Worm (Caenorhabditis elegans) whole organism, L1 larva: ENCODE measurements around the gene F13D11.4.
A peak's percentile ranks its signal among the peaks of the same experiment; 100 is the strongest.

ENCODE experiments used
- elt-3 ChIP-seq, 6 experiments: fragments of 150-350 bp in 1 of 6; sonication (generic microtip); optimal IDR thresholded peaks; 2 replicates each; lab custom pipeline; 2017 to 2018; ENCODE audit warnings: missing biosample characterization in 6 of 6, missing genetic modification characterization in 6 of 6, inconsistent platforms in 1 of 6
- lin-15B ChIP-seq: fragments of 150-350 bp; sonication (generic microtip); optimal IDR thresholded peaks from 3 replicates; lab custom pipeline; 2014; ENCODE audit warnings: missing biosample characterization, missing genetic modification characterization
- lin-39 ChIP-seq: fragments of 150-350 bp; optimal IDR thresholded peaks from 2 replicates; lab custom pipeline; 2014; ENCODE audit warnings: missing biosample characterization, missing genetic modification reagents, missing genetic modification characterization
- nhr-11 ChIP-seq: fragments of 150-350 bp; optimal IDR thresholded peaks from 2 replicates; lab custom pipeline; 2014; ENCODE audit warnings: missing biosample characterization, missing genetic modification characterization

DNA sequence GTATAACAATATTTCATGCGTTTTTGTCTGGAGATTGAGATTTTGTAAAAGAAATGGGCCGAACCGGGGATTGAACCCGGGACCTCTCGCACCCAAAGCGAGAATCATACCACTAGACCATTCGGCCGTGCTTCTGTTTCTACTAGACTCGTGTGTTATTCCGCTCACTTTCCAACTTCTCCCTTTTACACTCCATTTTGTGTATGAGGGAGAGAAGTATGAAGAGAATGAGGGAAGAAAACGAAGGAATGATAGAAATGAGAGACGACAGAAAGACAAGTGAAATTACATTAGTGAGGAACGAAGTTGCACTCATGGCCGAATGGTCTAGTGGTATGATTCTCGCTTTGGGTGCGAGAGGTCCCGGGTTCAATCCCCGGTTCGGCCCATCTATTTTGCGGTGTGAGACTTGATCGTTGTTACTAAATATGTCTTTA, 33.4 kb downstream of the F13D11.4 start:
- TF ChIP-seq elt-3 (tag; optimal IDR thresholded peaks at IDR 0.05; lab: Kevin White, UChicago): peak in 3 of 6 experiments; percentile 33 to 87 (median 80)
- no peak for TF ChIP-seq nhr-11 (tag; lab: Kevin White, UChicago)
- peak; percentile 59 for TF ChIP-seq lin-39
- no peak for TF ChIP-seq lin-15B (tag; lab: Kevin White, UChicago)
